Worm (Caenorhabditis elegans): ENCODE measurements around the gene srlf-11.

The srlf-11 gene

DNA sequence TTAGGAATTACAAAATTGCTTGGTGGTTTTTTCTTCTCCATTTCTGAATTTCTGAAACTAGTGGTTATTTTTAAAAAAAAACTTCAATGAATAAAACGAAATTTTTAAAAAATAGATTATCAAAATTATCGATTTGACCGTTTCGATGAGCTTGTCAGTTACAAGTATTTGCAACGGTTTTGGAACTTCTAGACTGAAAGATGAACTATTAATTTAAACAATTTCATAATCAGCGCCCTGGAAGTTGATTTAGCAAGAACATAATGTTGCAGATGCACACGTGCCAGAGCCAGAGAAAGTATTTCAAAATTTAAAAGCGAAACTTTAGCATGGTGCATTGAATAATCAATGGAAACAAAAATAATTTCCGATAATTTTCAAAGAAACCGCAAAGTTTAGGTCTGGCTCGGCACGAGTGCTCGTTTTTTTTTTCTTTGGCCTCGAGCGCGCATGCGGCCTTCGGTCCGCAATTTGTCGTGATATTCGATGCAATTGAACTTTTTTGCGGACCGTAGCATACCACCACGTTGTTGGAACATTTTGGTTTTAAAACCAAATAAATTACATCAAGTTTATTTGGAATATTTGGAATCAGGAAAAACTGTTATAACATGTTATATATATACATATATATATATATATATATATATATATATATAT lies 43.0 kb downstream of the srlf-11 start, which contains the start of gene T11G6.5:
Gene T11G6.5, minus strand, starts transcription at position 51 of the 660 bp plus-strand sequence.
- TF ChIP-seq daf-12 (tag; optimal IDR thresholded peaks at IDR 0.05) (no peak), sea-2 (GFP tag; optimal IDR thresholded peaks at IDR 0.05) (no peak), eor-1 (tag; optimal IDR thresholded peaks at IDR 0.05) (no peak), nhr-25 (tag; optimal IDR thresholded peaks at IDR 0.05) (no peak), aly-2 (tag; optimal IDR thresholded peaks at IDR 0.05) (no peak), tbx-2 (tag; optimal IDR thresholded peaks at IDR 0.05) (no peak), ZK546.5 (tag; optimal IDR thresholded peaks at IDR 0.05) (no peak), ama-1 (optimal IDR thresholded peaks at IDR 0.05) (no peak), R02D3.7 (tag; optimal IDR thresholded peaks at IDR 0.05) (no peak), elt-3 (tag; optimal IDR thresholded peaks at IDR 0.05) (no peak), fos-1 (tag; optimal IDR thresholded peaks at IDR 0.05) (no peak), nhr-23 (tag; optimal IDR thresholded peaks at IDR 0.05) (no peak), elt-1 (tag; optimal IDR thresholded peaks at IDR 0.05) (no peak), elt-2 (tag; optimal IDR thresholded peaks at IDR 0.05) (peak; percentile 3), nhr-28 (tag; optimal IDR thresholded peaks at IDR 0.05) (no peak), nhr-76 (tag; optimal IDR thresholded peaks at IDR 0.05) (no peak), nhr-11 (tag; optimal IDR thresholded peaks at IDR 0.05) (no peak), mml-1 (tag; optimal IDR thresholded peaks at IDR 0.05) (no peak), fkh-10 (GFP tag; optimal IDR thresholded peaks at IDR 0.05) (no peak), skn-1 (tag; optimal IDR thresholded peaks at IDR 0.05) (no peak), nhr-12 (tag; optimal IDR thresholded peaks at IDR 0.05) (no peak), ceh-28 (tag; optimal IDR thresholded peaks at IDR 0.05) (no peak), ceh-9 (tag; optimal IDR thresholded peaks at IDR 0.05) (no peak), ztf-11 (tag; optimal IDR thresholded peaks at IDR 0.05) (no peak), egl-27 (tag; optimal IDR thresholded peaks at IDR 0.05) (no peak), fkh-2 (tag; optimal IDR thresholded peaks at IDR 0.05) (no peak), lin-15B (tag; optimal IDR thresholded peaks at IDR 0.05) (peak; percentile 33), hmg-11 (tag; optimal IDR thresholded peaks at IDR 0.05) (peak; percentile 46), unc-62 (GFP tag; optimal IDR thresholded peaks at IDR 0.05) (no peak), ztf-4 (tag; optimal IDR thresholded peaks at IDR 0.05) (no peak), lin-39 (tag; optimal IDR thresholded peaks at IDR 0.05) (no peak), ceh-82 (tag; optimal IDR thresholded peaks at IDR 0.05) (no peak), zag-1 (tag; optimal IDR thresholded peaks at IDR 0.05) (no peak), lsy-12 (tag; optimal IDR thresholded peaks at IDR 0.05) (no peak), nfya-1 (tag; optimal IDR thresholded peaks at IDR 0.05; ENCODE audit: insufficient read depth) (peak; percentile 67), unc-39 (tag; optimal IDR thresholded peaks at IDR 0.05) (no peak), snpc-4 (tag; optimal IDR thresholded peaks at IDR 0.05) (no peak), pha-4 (tag; optimal IDR thresholded peaks at IDR 0.05) (peak; percentile 66), ceh-16 (tag; optimal IDR thresholded peaks at IDR 0.05) (no peak), nhr-67 (tag; optimal IDR thresholded peaks at IDR 0.05) (no peak), pqm-1 (tag; optimal IDR thresholded peaks at IDR 0.05) (no peak), nhr-237 (tag; optimal IDR thresholded peaks at IDR 0.05) (no peak)

DNA sequence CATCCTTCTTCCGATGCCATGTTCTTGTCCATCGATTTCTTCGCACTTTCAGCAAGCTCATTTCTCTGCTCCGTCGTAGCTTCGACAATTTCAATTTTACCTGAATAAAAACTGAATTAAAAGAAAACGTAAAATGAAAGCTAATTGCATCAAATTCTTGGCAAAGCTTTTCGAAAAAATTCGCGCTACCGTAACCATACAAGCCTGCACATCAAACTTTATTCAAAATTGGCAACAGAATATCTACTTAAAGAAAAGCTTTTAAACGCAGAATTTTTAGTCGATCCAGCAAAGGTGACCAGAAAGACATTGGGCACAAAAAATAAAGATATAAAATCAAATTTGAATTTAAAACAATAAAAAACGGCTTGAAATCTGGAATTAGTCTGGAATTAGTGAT lies 43.6 kb downstream of the srlf-11 start:
- no peak for TF ChIP-seq ztf-4 (tag; optimal IDR thresholded peaks at IDR 0.05)
- TF ChIP-seq hmg-11 (tag; optimal IDR thresholded peaks at IDR 0.05), result no peak
- no peak for TF ChIP-seq nhr-76 (tag; optimal IDR thresholded peaks at IDR 0.05)
- no peak for TF ChIP-seq nhr-237 (tag; optimal IDR thresholded peaks at IDR 0.05)
- TF ChIP-seq elt-3 (tag; optimal IDR thresholded peaks at IDR 0.05), result no peak
- TF ChIP-seq fkh-2 (tag; optimal IDR thresholded peaks at IDR 0.05), result no peak
- no peak for TF ChIP-seq snpc-4 (tag; optimal IDR thresholded peaks at IDR 0.05)
- TF ChIP-seq nhr-28 (tag; optimal IDR thresholded peaks at IDR 0.05), result no peak
- no peak for TF ChIP-seq tbx-2 (tag; optimal IDR thresholded peaks at IDR 0.05)
- TF ChIP-seq eor-1 (tag; optimal IDR thresholded peaks at IDR 0.05), result no peak
- no peak for TF ChIP-seq nhr-11 (tag; optimal IDR thresholded peaks at IDR 0.05)
- TF ChIP-seq skn-1 (tag; optimal IDR thresholded peaks at IDR 0.05), result no peak
- no peak for TF ChIP-seq ZK546.5 (tag; optimal IDR thresholded peaks at IDR 0.05)
- no peak for TF ChIP-seq nhr-67 (tag; optimal IDR thresholded peaks at IDR 0.05)
- no peak for TF ChIP-seq egl-27 (tag; optimal IDR thresholded peaks at IDR 0.05)
- TF ChIP-seq elt-2 (tag; optimal IDR thresholded peaks at IDR 0.05), result no peak
- TF ChIP-seq sea-2 (GFP tag; optimal IDR thresholded peaks at IDR 0.05), result no peak
